Worm (Caenorhabditis elegans) whole organism, L2 larva: Measurements from ENCODE around the gene nhr-206.

Experiments used
- ZK546.5 ChIP-seq: sonication (generic microtip); optimal IDR thresholded peaks from 2 replicates; lab custom pipeline; 2017; ENCODE audit warnings: missing biosample characterization, missing genetic modification characterization
- fos-1 ChIP-seq: fragments of 150-350 bp; optimal IDR thresholded peaks from 2 replicates; lab custom pipeline; 2014; ENCODE audit warnings: missing biosample characterization, missing genetic modification characterization
- lsy-2 ChIP-seq, 2 experiments: fragments of 150-350 bp in 1 of 2; sonication (generic microtip) in 1 of 2; optimal IDR thresholded peaks; 2 replicates each; lab custom pipeline; 2014 to 2017; ENCODE audit warnings: missing biosample characterization in 2 of 2, missing genetic modification characterization in 2 of 2
- nhr-21 ChIP-seq: fragments of 150-350 bp; optimal IDR thresholded peaks from 2 replicates; lab custom pipeline; 2014; ENCODE audit warnings: missing biosample characterization, missing genetic modification characterization
- skn-1 ChIP-seq: sonication (generic microtip); optimal IDR thresholded peaks from 2 replicates; lab custom pipeline; 2017; ENCODE audit warnings: missing biosample characterization, missing genetic modification characterization
- snpc-4 ChIP-seq: fragments of 150-350 bp; optimal IDR thresholded peaks from 2 replicates; lab custom pipeline; 2014; ENCODE audit warnings: missing biosample characterization, missing genetic modification characterization

ce11 chrV:12068437-12068836, 23.4 kb upstream of the nhr-206 start, which contains the start of gene kmo-2:
- TF ChIP-seq lsy-2 (tag; optimal IDR thresholded peaks at IDR 0.05; lab: Kevin White, UChicago) = no peak
- TF ChIP-seq skn-1 = no peak
- TF ChIP-seq snpc-4 = no peak
- no peak for TF ChIP-seq ZK546.5
- TF ChIP-seq nhr-21 = no peak
- TF ChIP-seq fos-1 (tag; lab: Kevin White, UChicago) = no peak
